Fruit fly (Drosophila melanogaster) whole organism, embryonic: ENCODE data around the gene CG15891.
A peak's percentile ranks its signal among the peaks of the same experiment; 100 is the strongest.

ENCODE experiments used
- Aef1 ChIP-seq: fragments of 200-800 bp; sonication (Bioruptor generic); IDR thresholded peaks from 3 replicates; pipeline ENCODE4 v1.3.6; 2022; ENCODE audit warnings: missing biosample characterization, missing genetic modification characterization
- CG2202 ChIP-seq: fragments of 200-800 bp; sonication (Bioruptor generic); optimal IDR thresholded peaks from 2 replicates; lab custom pipeline; 2018; ENCODE audit warnings: missing biosample characterization, mild to moderate bottlenecking, missing genetic modification characterization
- D19A ChIP-seq: fragments of 200-800 bp; optimal IDR thresholded peaks from 3 replicates; lab custom pipeline; 2019; ENCODE audit warnings: missing biosample characterization, mild to moderate bottlenecking, missing genetic modification characterization, moderate library complexity
- GATAe ChIP-seq: fragments of 200-800 bp; sonication (Bioruptor generic); conservative IDR thresholded peaks from 2 replicates; pipeline ENCODE4 v1.3.6; 2022; ENCODE audit warnings: missing biosample characterization, missing genetic modification characterization
- MBD-R2 ChIP-seq: fragments of 200-800 bp; sonication (Bioruptor generic); IDR thresholded peaks from 2 replicates; pipeline ENCODE4 v1.3.6; 2022; ENCODE audit warnings: missing biosample characterization, missing genetic modification characterization
- Meics ChIP-seq: fragments of 200-800 bp; sonication (Bioruptor generic); optimal IDR thresholded peaks from 2 replicates; lab custom pipeline; 2017; ENCODE audit warnings: missing biosample characterization, mild to moderate bottlenecking, missing genetic modification characterization
- al ChIP-seq: fragments of 200-800 bp; sonication (Bioruptor generic); IDR thresholded peaks from 2 replicates; pipeline ENCODE4 v1.3.6; 2022; ENCODE audit warnings: missing biosample characterization, missing genetic modification characterization
- cas ChIP-seq: fragments of 200-800 bp; sonication (Bioruptor generic); IDR thresholded peaks from 2 replicates; pipeline ENCODE4 v1.3.6; 2022; ENCODE audit warnings: missing biosample characterization, missing genetic modification characterization
- ftz-f1 ChIP-seq: fragments of 200-800 bp; sonication (Bioruptor generic); optimal IDR thresholded peaks from 2 replicates; lab custom pipeline; 2016; ENCODE audit warnings: missing biosample characterization, missing genetic modification characterization
- hb ChIP-seq: fragments of 200-800 bp; sonication (Bioruptor generic); IDR thresholded peaks from 3 replicates; pipeline ENCODE4 v1.3.6; 2022; ENCODE audit warnings: missing biosample characterization, missing genetic modification characterization; ENCODE audit not compliant: partially characterized antibody
- inv ChIP-seq: fragments of 200-800 bp; sonication (Bioruptor generic); IDR thresholded peaks from 2 replicates; pipeline ENCODE4 v1.3.6; 2022; ENCODE audit warnings: missing biosample characterization, missing genetic modification characterization; ENCODE audit not compliant: partially characterized antibody
- klu ChIP-seq: fragments of 200-800 bp; sonication (Bioruptor generic); IDR thresholded peaks from 2 replicates; pipeline ENCODE4 v1.3.6; 2022; ENCODE audit warnings: missing biosample characterization, missing genetic modification characterization
- mld ChIP-seq: fragments of 200-800 bp; sonication (Bioruptor generic); IDR thresholded peaks from 3 replicates; pipeline ENCODE4 v1.3.6; 2022; ENCODE audit warnings: missing biosample characterization, missing genetic modification characterization; ENCODE audit not compliant: partially characterized antibody
- sisA ChIP-seq: fragments of 200-800 bp; sonication (Bioruptor generic); IDR thresholded peaks from 2 replicates; pipeline ENCODE4 v1.3.6; 2022; ENCODE audit warnings: missing biosample characterization, missing genetic modification characterization

DNA sequence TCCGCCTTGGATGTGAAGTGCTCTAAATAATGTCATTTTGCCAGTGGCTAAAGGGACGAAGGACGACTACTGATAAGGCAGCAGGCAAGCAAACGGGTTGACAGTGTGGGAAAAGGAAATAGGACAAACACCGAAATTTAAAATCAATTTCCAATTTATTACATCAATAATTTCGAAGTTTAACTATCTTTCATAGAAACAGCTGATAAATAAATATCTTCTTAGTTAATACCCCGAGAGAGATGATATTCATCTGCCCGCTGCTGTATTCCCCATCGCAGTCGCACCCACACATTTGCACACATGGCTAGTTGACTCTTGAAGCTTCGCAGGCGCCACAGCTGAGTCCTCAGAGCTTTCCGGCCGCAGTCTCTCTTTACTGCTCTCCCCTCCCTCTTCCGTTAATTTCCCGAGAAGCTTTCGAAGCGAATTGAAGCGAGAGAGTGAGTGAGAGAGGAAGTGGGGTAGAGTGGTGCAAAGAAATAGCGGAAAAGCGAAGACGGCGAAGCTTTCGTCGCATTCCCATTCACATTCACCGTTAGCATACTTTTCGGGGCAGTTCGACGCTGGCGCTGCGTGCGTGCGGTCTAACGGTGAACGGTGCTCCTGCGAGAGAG, 21.8 kb upstream of the CG15891 start:
- TF ChIP-seq Aef1: peak; percentile 62
- no peak for TF ChIP-seq cas (GFP tag; lab: Robert Waterston, UW)
- no peak; the same call in 1 of the 2 replicates for TF ChIP-seq GATAe
- TF ChIP-seq inv (GFP tag; lab: Robert Waterston, UW): no peak
- no peak for TF ChIP-seq ftz-f1 (GFP tag; lab: Kevin White, UChicago)
- 0 out of 2 replicates have a peak, but pooled peaks have one; percentile 30 for TF ChIP-seq klu
- TF ChIP-seq sisA (GFP tag; lab: Robert Waterston, UW): peak; percentile 64
- TF ChIP-seq Meics: peak; percentile 80
- no peak for TF ChIP-seq hb (GFP tag; lab: Robert Waterston, UW)
- peak; percentile 20 for TF ChIP-seq D19A (tag; lab: Kevin White, UChicago)
- no peak for TF ChIP-seq CG2202 (tag; lab: Kevin White, UChicago)
- TF ChIP-seq al (GFP tag; lab: Robert Waterston, UW): peak; percentile 48; the same call in 1 of the 2 replicates
- peak; percentile 40; the same call in 1 of the 2 replicates for TF ChIP-seq MBD-R2
- TF ChIP-seq mld (GFP tag; lab: Robert Waterston, UW): no peak
